In genomic region chr2L:7188530-7188996, dm6 we compare ENCODE assay signal across 1 fruit fly cellular context.
TF ChIP-seq lines count a peak whose summit lies in the region.

No protein-coding gene starts in this region.

TF ChIP-seq in whole organism, embryonic, 481 proteins besides CTCF, POLR2A, EP300 and RAD21 (continued from another document and continues in another):
- TF ChIP-seq lov (optimal IDR thresholded peaks at IDR 0.05; lab: Kevin White, UChicago) (no peak), lov (GFP tag; IDR thresholded peaks at IDR 0.05; lab: Robert Waterston, UW) (peak; percentile 96), gcm2 (GFP tag; optimal IDR thresholded peaks at IDR 0.05; lab: Kevin White, UChicago) (peak; percentile 94), Ravus (GFP tag; IDR thresholded peaks at IDR 0.05; lab: Robert Waterston, UW) (peak; percentile 88), CG12942 (GFP tag; optimal IDR thresholded peaks at IDR 0.05; lab: Kevin White, UChicago) (peak; percentile 98), wdn (GFP tag; IDR thresholded peaks at IDR 0.05; lab: Robert Waterston, UW) (peak; percentile 97), CG18599 (GFP tag; optimal IDR thresholded peaks at IDR 0.05; lab: Kevin White, UChicago) (peak; percentile 99), insv (GFP tag; optimal IDR thresholded peaks at IDR 0.05; lab: Kevin White, UChicago) (peak in 1 of 2 experiments; percentile 77), zen (tag; optimal IDR thresholded peaks at IDR 0.05; lab: Kevin White, UChicago) (peak; percentile 92), Max (GFP tag; optimal IDR thresholded peaks at IDR 0.05; lab: Kevin White, UChicago) (peak; percentile 97), C15 (GFP tag; IDR thresholded peaks at IDR 0.05; lab: Robert Waterston, UW) (peak; percentile 91), GATAe (GFP tag; conservative IDR thresholded peaks at IDR 0.05; lab: Robert Waterston, UW) (peak; percentile 95), CG7987 (GFP tag; optimal IDR thresholded peaks at IDR 0.05; lab: Kevin White, UChicago) (peak; percentile 93), CG31365 (tag; optimal IDR thresholded peaks at IDR 0.05; lab: Kevin White, UChicago) (peak; percentile 85), NK7.1 (GFP tag; optimal IDR thresholded peaks at IDR 0.05; lab: Kevin White, UChicago) (peak; percentile 94), zen2 (GFP tag; IDR thresholded peaks at IDR 0.05; lab: Robert Waterston, UW; ENCODE audit: partially characterized antibody) (no peak), CG13287 (GFP tag; IDR thresholded peaks at IDR 0.05; lab: Robert Waterston, UW; ENCODE audit: partially characterized antibody) (peak; percentile 33; the same call in 1 of the 2 replicates), pfk (GFP tag; optimal IDR thresholded peaks at IDR 0.05; lab: Kevin White, UChicago) (peak; percentile 64), br (optimal IDR thresholded peaks at IDR 0.05; lab: Kevin White, UChicago) (no peak), NFAT (GFP tag; IDR thresholded peaks at IDR 0.05; lab: Robert Waterston, UW) (peak; percentile 96), tup (GFP tag; optimal IDR thresholded peaks at IDR 0.05; lab: Kevin White, UChicago) (peak; percentile 94), zf30C (GFP tag; optimal IDR thresholded peaks at IDR 0.05; lab: Kevin White, UChicago) (no peak), CG15073 (GFP tag; optimal IDR thresholded peaks at IDR 0.05; lab: Kevin White, UChicago) (peak; percentile 85), CG6791 (GFP tag; IDR thresholded peaks at IDR 0.05; lab: Robert Waterston, UW; ENCODE audit: partially characterized antibody) (no peak), exex (tag; optimal IDR thresholded peaks at IDR 0.05; lab: Kevin White, UChicago) (peak; percentile 90), Fer1 (GFP tag; optimal IDR thresholded peaks at IDR 0.05; lab: Kevin White, UChicago) (peak; percentile 99), repo (GFP tag; optimal IDR thresholded peaks at IDR 0.05; lab: Kevin White, UChicago) (peak; percentile 93), Tbp (GFP tag; optimal IDR thresholded peaks at IDR 0.05; lab: Kevin White, UChicago) (no peak), CG9609 (GFP tag; optimal IDR thresholded peaks at IDR 0.05; lab: Kevin White, UChicago) (peak; percentile 96), gce (GFP tag; IDR thresholded peaks at IDR 0.05; lab: Robert Waterston, UW) (peak; percentile 97), ftz-f1 (GFP tag; optimal IDR thresholded peaks at IDR 0.05; lab: Kevin White, UChicago) (peak; percentile 88), Mrtf (GFP tag; IDR thresholded peaks at IDR 0.05; lab: Robert Waterston, UW) (peak; percentile 98), unc-4 (GFP tag; IDR thresholded peaks at IDR 0.05; lab: Robert Waterston, UW; ENCODE audit: partially characterized antibody) (0 out of 2 replicates have a peak, but pooled peaks have one; percentile 18), bbx (GFP tag; IDR thresholded peaks at IDR 0.05; lab: Robert Waterston, UW; ENCODE audit: partially characterized antibody) (no peak; the same call in 1 of the 2 replicates), pzg (GFP tag; optimal IDR thresholded peaks at IDR 0.05; lab: Kevin White, UChicago) (peak; percentile 22), jing (GFP tag; optimal IDR thresholded peaks at IDR 0.05; lab: Kevin White, UChicago) (peak; percentile 95), eve (GFP tag; optimal IDR thresholded peaks at IDR 0.05; lab: Kevin White, UChicago) (peak in 1 of 2 experiments; percentile 99), Hmx (GFP tag; optimal IDR thresholded peaks at IDR 0.05; lab: Kevin White, UChicago) (peak; percentile 78), CG15514 (GFP tag; optimal IDR thresholded peaks at IDR 0.05; lab: Kevin White, UChicago) (peak; percentile 91), Ptx1 (GFP tag; IDR thresholded peaks at IDR 0.05; lab: Robert Waterston, UW) (peak; percentile 99), ato (GFP tag; IDR thresholded peaks at IDR 0.05; lab: Robert Waterston, UW; ENCODE audit: partially characterized antibody) (no peak), Awh (GFP tag; IDR thresholded peaks at IDR 0.05; lab: Robert Waterston, UW) (peak; percentile 98), dati (GFP tag; IDR thresholded peaks at IDR 0.05; lab: Robert Waterston, UW) (peak; percentile 90), onecut (GFP tag; IDR thresholded peaks at IDR 0.05; lab: Robert Waterston, UW) (peak; percentile 94), Xbp1 (GFP tag; optimal IDR thresholded peaks at IDR 0.05; lab: Kevin White, UChicago) (peak; percentile 99), chinmo (GFP tag; IDR thresholded peaks at IDR 0.05; lab: Robert Waterston, UW; ENCODE audit: partially characterized antibody) (peak; percentile 87; the same call in 2 of the 4 replicates), Spps (tag; optimal IDR thresholded peaks at IDR 0.05; lab: Kevin White, UChicago) (peak; percentile 91), pita (GFP tag; optimal IDR thresholded peaks at IDR 0.05; lab: Kevin White, UChicago) (no peak), CG10267 (tag; optimal IDR thresholded peaks at IDR 0.05; lab: Kevin White, UChicago) (peak; percentile 94), CG12236 (GFP tag; optimal IDR thresholded peaks at IDR 0.05; lab: Kevin White, UChicago) (peak; percentile 91), CG14667 (GFP tag; IDR thresholded peaks at IDR 0.05; lab: Robert Waterston, UW) (peak; percentile 98), CG4404 (GFP tag; IDR thresholded peaks at IDR 0.05; lab: Robert Waterston, UW) (peak; percentile 98), CG11093 (GFP tag; IDR thresholded peaks at IDR 0.05; lab: Robert Waterston, UW) (peak; percentile 98), cas (GFP tag; IDR thresholded peaks at IDR 0.05; lab: Robert Waterston, UW) (peak; percentile 93), CG12744 (GFP tag; optimal IDR thresholded peaks at IDR 0.05; lab: Kevin White, UChicago) (peak; percentile 97), CG17385 (GFP tag; optimal IDR thresholded peaks at IDR 0.05; lab: Kevin White, UChicago) (peak; percentile 97), gcm (GFP tag; optimal IDR thresholded peaks at IDR 0.05; lab: Kevin White, UChicago) (peak; percentile 98), Atf3 (GFP tag; optimal IDR thresholded peaks at IDR 0.05; lab: Kevin White, UChicago) (peak; percentile 94), gem (tag; optimal IDR thresholded peaks at IDR 0.05; lab: Kevin White, UChicago) (peak; percentile 99), Six4 (GFP tag; optimal IDR thresholded peaks at IDR 0.05; lab: Kevin White, UChicago) (peak; percentile 97), CG15601 (tag; optimal IDR thresholded peaks at IDR 0.05; lab: Kevin White, UChicago) (peak; percentile 97), Hr51 (GFP tag; optimal IDR thresholded peaks at IDR 0.05; lab: Kevin White, UChicago) (peak; percentile 95 to 99), danr (GFP tag; IDR thresholded peaks at IDR 0.05; lab: Robert Waterston, UW) (peak; percentile 98), CG17359 (tag; optimal IDR thresholded peaks at IDR 0.05; lab: Kevin White, UChicago) (peak; percentile 98), pb (GFP tag; optimal IDR thresholded peaks at IDR 0.05; lab: Kevin White, UChicago) (peak; percentile 93), MESR4 (GFP tag; optimal IDR thresholded peaks at IDR 0.05; lab: Kevin White, UChicago) (peak; percentile 67), MBD-R2 (GFP tag; IDR thresholded peaks at IDR 0.05; lab: Robert Waterston, UW) (peak; percentile 87), Fer3 (tag; optimal IDR thresholded peaks at IDR 0.05; lab: Kevin White, UChicago) (peak; percentile 97), Elba2 (GFP tag; optimal IDR thresholded peaks at IDR 0.05; lab: Kevin White, UChicago) (peak; percentile 52), Bgb (GFP tag; IDR thresholded peaks at IDR 0.05; lab: Robert Waterston, UW; ENCODE audit: partially characterized antibody) (no peak; the same call in 1 of the 2 replicates), CHES-1-like (GFP tag; optimal IDR thresholded peaks at IDR 0.05; lab: Kevin White, UChicago) (peak; percentile 97), Sox100B (GFP tag; optimal IDR thresholded peaks at IDR 0.05; lab: Kevin White, UChicago) (peak; percentile 98), rib (GFP tag; IDR thresholded peaks at IDR 0.05; lab: Robert Waterston, UW) (peak; percentile 94), CG1603 (tag; optimal IDR thresholded peaks at IDR 0.05; lab: Kevin White, UChicago) (peak; percentile 94), sd (tag; optimal IDR thresholded peaks at IDR 0.05; lab: Kevin White, UChicago) (peak; percentile 94), luna (GFP tag; optimal IDR thresholded peaks at IDR 0.05; lab: Kevin White, UChicago) (peak; percentile 76), fd96Cb (tag; optimal IDR thresholded peaks at IDR 0.05; lab: Kevin White, UChicago) (peak; percentile 98), CG3726 (GFP tag; IDR thresholded peaks at IDR 0.05; lab: Robert Waterston, UW) (peak; percentile 97), Dbx (GFP tag; IDR thresholded peaks at IDR 0.05; lab: Robert Waterston, UW) (peak; percentile 98), CG9727 (GFP tag; optimal IDR thresholded peaks at IDR 0.05; lab: Kevin White, UChicago) (peak; percentile 97), fd64A (GFP tag; optimal IDR thresholded peaks at IDR 0.05; lab: Kevin White, UChicago) (peak; percentile 91), Hr3 (GFP tag; optimal IDR thresholded peaks at IDR 0.05; lab: Kevin White, UChicago) (peak; percentile 98), CG1647 (GFP tag; optimal IDR thresholded peaks at IDR 0.05; lab: Kevin White, UChicago) (peak; percentile 94), H2.0 (GFP tag; IDR thresholded peaks at IDR 0.05; lab: Robert Waterston, UW) (peak; percentile 97), HHEX (GFP tag; optimal IDR thresholded peaks at IDR 0.05; lab: Kevin White, UChicago) (peak; percentile 98), bowl (GFP tag; IDR thresholded peaks at IDR 0.05; lab: Robert Waterston, UW) (peak; percentile 95), nerfin-1 (tag; optimal IDR thresholded peaks at IDR 0.05; lab: Kevin White, UChicago) (peak; percentile 97), sqz (GFP tag; optimal IDR thresholded peaks at IDR 0.05; lab: Kevin White, UChicago) (peak; percentile 95), Sry-β (GFP tag; optimal IDR thresholded peaks at IDR 0.05; lab: Kevin White, UChicago) (peak; percentile 65), CG1832 (GFP tag; optimal IDR thresholded peaks at IDR 0.05; lab: Kevin White, UChicago) (peak; percentile 37), HmgZ (tag; optimal IDR thresholded peaks at IDR 0.05; lab: Kevin White, UChicago) (peak; percentile 98), crp (GFP tag; optimal IDR thresholded peaks at IDR 0.05; lab: Kevin White, UChicago) (peak in 1 of 2 experiments; percentile 70), vvl (GFP tag; IDR thresholded peaks at IDR 0.05; lab: Robert Waterston, UW) (peak; percentile 99), wor (GFP tag; IDR thresholded peaks at IDR 0.05; lab: Robert Waterston, UW) (peak; percentile 99), grn (GFP tag; optimal IDR thresholded peaks at IDR 0.05; lab: Kevin White, UChicago) (peak; percentile 85), chm (GFP tag; IDR thresholded peaks at IDR 0.05; lab: Robert Waterston, UW) (no peak), Neu2 (GFP tag; optimal IDR thresholded peaks at IDR 0.05; lab: Kevin White, UChicago; ENCODE audit: borderline replicate concordance) (peak; percentile 66), tap (tag; optimal IDR thresholded peaks at IDR 0.05; lab: Kevin White, UChicago) (peak; percentile 96), CG12104 (GFP tag; optimal IDR thresholded peaks at IDR 0.05; lab: Kevin White, UChicago) (peak; percentile 97), CG16813 (GFP tag; IDR thresholded peaks at IDR 0.05; lab: Robert Waterston, UW; ENCODE audit: partially characterized antibody) (no peak), Dref (GFP tag; IDR thresholded peaks at IDR 0.05; lab: Robert Waterston, UW) (peak; percentile 42; the same call in 1 of the 2 replicates), CG1529 (GFP tag; optimal IDR thresholded peaks at IDR 0.05; lab: Kevin White, UChicago) (peak; percentile 98), CG10462 (GFP tag; optimal IDR thresholded peaks at IDR 0.05; lab: Kevin White, UChicago) (peak; percentile 97), hbn (GFP tag; IDR thresholded peaks at IDR 0.05; lab: Robert Waterston, UW; ENCODE audit: partially characterized antibody) (no peak; the same call in 1 of the 2 replicates), Hey (tag; optimal IDR thresholded peaks at IDR 0.05; lab: Kevin White, UChicago) (peak; percentile 86), CG16815 (GFP tag; optimal IDR thresholded peaks at IDR 0.05; lab: Kevin White, UChicago) (peak; percentile 98), E2f2 (GFP tag; IDR thresholded peaks at IDR 0.05; lab: Robert Waterston, UW) (peak; percentile 88), shn (GFP tag; optimal IDR thresholded peaks at IDR 0.05; lab: Kevin White, UChicago) (peak; percentile 96), Doc2 (GFP tag; IDR thresholded peaks at IDR 0.05; lab: Robert Waterston, UW) (peak; percentile 91), CG16779 (GFP tag; IDR thresholded peaks at IDR 0.05; lab: Robert Waterston, UW) (peak; percentile 93), trh (GFP tag; optimal IDR thresholded peaks at IDR 0.05; lab: Kevin White, UChicago) (peak; percentile 93), CG14014 (GFP tag; IDR thresholded peaks at IDR 0.05; lab: Robert Waterston, UW) (peak; percentile 97), CrebB (tag; optimal IDR thresholded peaks at IDR 0.05; lab: Kevin White, UChicago) (peak; percentile 97), CG42726 (GFP tag; IDR thresholded peaks at IDR 0.05; lab: Robert Waterston, UW; ENCODE audit: partially characterized antibody) (no peak), CG11696 (GFP tag; IDR thresholded peaks at IDR 0.05; lab: Robert Waterston, UW) (peak; percentile 91), CG7786 (GFP tag; optimal IDR thresholded peaks at IDR 0.05; lab: Kevin White, UChicago) (peak; percentile 97), knrl (GFP tag; IDR thresholded peaks at IDR 0.05; lab: Robert Waterston, UW; ENCODE audit: partially characterized antibody) (no peak; the same call in 2 of the 3 replicates), grau (tag; optimal IDR thresholded peaks at IDR 0.05; lab: Kevin White, UChicago) (peak; percentile 97), dmrt11E (tag; optimal IDR thresholded peaks at IDR 0.05; lab: Kevin White, UChicago) (peak; percentile 93), CG8388 (GFP tag; optimal IDR thresholded peaks at IDR 0.05; lab: Kevin White, UChicago) (peak; percentile 97), Blimp-1 (GFP tag; optimal IDR thresholded peaks at IDR 0.05; lab: Kevin White, UChicago) (peak; percentile 96), CG6813 (GFP tag; optimal IDR thresholded peaks at IDR 0.05; lab: Kevin White, UChicago) (peak; percentile 96), cwo (GFP tag; optimal IDR thresholded peaks at IDR 0.05; lab: Kevin White, UChicago) (peak; percentile 97), lab (GFP tag; optimal IDR thresholded peaks at IDR 0.05; lab: Kevin White, UChicago) (peak; percentile 99), Oli (tag; optimal IDR thresholded peaks at IDR 0.05; lab: Kevin White, UChicago) (peak; percentile 99), CG43689 (GFP tag; IDR thresholded peaks at IDR 0.05; lab: Robert Waterston, UW) (peak; percentile 93), ham (GFP tag; IDR thresholded peaks at IDR 0.05; lab: Robert Waterston, UW) (peak; percentile 90), Meics (GFP tag; optimal IDR thresholded peaks at IDR 0.05; lab: Kevin White, UChicago) (peak; percentile 97)
